Fruit fly (Drosophila melanogaster): Measurements from ENCODE around the gene CG12521.

The CG12521 gene

dm6 chr3L:11816641-11817040, 31.0 kb downstream of the CG12521 start:
- no peak for TF ChIP-seq CG33017 (tag; optimal IDR thresholded peaks at IDR 0.05)
- peak; percentile 73 for TF ChIP-seq kay (GFP tag; ENCODE audit: borderline replicate concordance)

dm6 chr3L:11815220-11815797, 32.3 kb downstream of the CG12521 start, which contains the start of gene CG14130:
TSS of gene CG14130 (plus strand) at chr3L:11815444.
- TF ChIP-seq pad (GFP tag; optimal IDR thresholded peaks at IDR 0.05) (no peak), tj (GFP tag; optimal IDR thresholded peaks at IDR 0.05) (peak; percentile 14), CG33017 (tag; optimal IDR thresholded peaks at IDR 0.05) (no peak), ovo (GFP tag; optimal IDR thresholded peaks at IDR 0.05) (no peak), CG5204 (GFP tag; optimal IDR thresholded peaks at IDR 0.05) (no peak), Clk (GFP tag; optimal IDR thresholded peaks at IDR 0.05) (no peak), Mnt (GFP tag; optimal IDR thresholded peaks at IDR 0.05) (no peak), CG1620 (GFP tag; optimal IDR thresholded peaks at IDR 0.05) (no peak), cnc (optimal IDR thresholded peaks at IDR 0.05) (no peak), Hr96 (GFP tag; optimal IDR thresholded peaks at IDR 0.05) (no peak), cic (GFP tag; optimal IDR thresholded peaks at IDR 0.05) (no peak), CG12768 (GFP tag; optimal IDR thresholded peaks at IDR 0.05) (no peak), CG11617 (GFP tag; optimal IDR thresholded peaks at IDR 0.05) (no peak), CG14711 (tag; optimal IDR thresholded peaks at IDR 0.05) (no peak), CG7101 (tag; optimal IDR thresholded peaks at IDR 0.05) (no peak), bab1 (GFP tag; optimal IDR thresholded peaks at IDR 0.05) (peak; percentile 52), CG7045 (GFP tag; optimal IDR thresholded peaks at IDR 0.05) (no peak), kay (GFP tag; ENCODE audit: borderline replicate concordance) (peak; percentile 81)

- TF ChIP-seq CG1620 (GFP tag; optimal IDR thresholded peaks at IDR 0.05) (no peak), CG5204 (GFP tag; optimal IDR thresholded peaks at IDR 0.05) (no peak), CG11617 (GFP tag; optimal IDR thresholded peaks at IDR 0.05) (no peak), Hr96 (GFP tag; optimal IDR thresholded peaks at IDR 0.05) (no peak), kay (GFP tag; ENCODE audit: borderline replicate concordance) (no peak), Clk (GFP tag; optimal IDR thresholded peaks at IDR 0.05) (no peak), Crg-1 (GFP tag; optimal IDR thresholded peaks at IDR 0.05) (no peak), tj (GFP tag; optimal IDR thresholded peaks at IDR 0.05) (no peak), ovo (GFP tag; optimal IDR thresholded peaks at IDR 0.05) (no peak), CG7101 (tag; optimal IDR thresholded peaks at IDR 0.05) (no peak), CG33017 (tag; optimal IDR thresholded peaks at IDR 0.05) (no peak), CG14711 (tag; optimal IDR thresholded peaks at IDR 0.05) (no peak), cnc (optimal IDR thresholded peaks at IDR 0.05) (no peak), bab1 (GFP tag; optimal IDR thresholded peaks at IDR 0.05) (no peak), toe (GFP tag; optimal IDR thresholded peaks at IDR 0.05) (no peak), Mnt (GFP tag; optimal IDR thresholded peaks at IDR 0.05) (no peak)
These were observed 32.9 kb downstream of the CG12521 start, which contains the start of gene Cubn2 for dm6 chr3L:11814655-11815054. TSS of gene Cubn2 (minus strand) at chr3L:11814755.

- no peak for TF ChIP-seq CG33017 (tag; optimal IDR thresholded peaks at IDR 0.05)
These were observed 46.0 kb downstream of the CG12521 start for dm6 chr3L:11801622-11802021.

- TF ChIP-seq CG33017 (tag; optimal IDR thresholded peaks at IDR 0.05) (no peak), ovo (GFP tag; optimal IDR thresholded peaks at IDR 0.05) (no peak), CG11617 (GFP tag; optimal IDR thresholded peaks at IDR 0.05) (no peak), CG12768 (GFP tag; optimal IDR thresholded peaks at IDR 0.05) (no peak), Crg-1 (GFP tag; optimal IDR thresholded peaks at IDR 0.05) (no peak), toe (GFP tag; optimal IDR thresholded peaks at IDR 0.05) (no peak), CG7101 (tag; optimal IDR thresholded peaks at IDR 0.05) (no peak), cnc (optimal IDR thresholded peaks at IDR 0.05) (no peak), Clk (GFP tag; optimal IDR thresholded peaks at IDR 0.05) (no peak), cic (GFP tag; optimal IDR thresholded peaks at IDR 0.05) (no peak), tj (GFP tag; optimal IDR thresholded peaks at IDR 0.05) (no peak), bab1 (GFP tag; optimal IDR thresholded peaks at IDR 0.05) (no peak), Mnt (GFP tag; optimal IDR thresholded peaks at IDR 0.05) (no peak), CG14711 (tag; optimal IDR thresholded peaks at IDR 0.05) (no peak), kay (GFP tag; ENCODE audit: borderline replicate concordance) (no peak), CG1620 (GFP tag; optimal IDR thresholded peaks at IDR 0.05) (no peak)
These were observed 46.8 kb downstream of the CG12521 start, which contains the start of gene Gcat for dm6 chr3L:11800761-11801160. TSS of gene Gcat (minus strand) at chr3L:11800861.
